Fruit fly (Drosophila melanogaster) whole organism, embryonic: ENCODE results near the gene Mst98Cb.

Experiments used
- ATbp ChIP-seq: fragments of 200-800 bp; sonication (Bioruptor generic); optimal IDR thresholded peaks from 2 replicates; lab custom pipeline; 2017; ENCODE audit warnings: missing biosample characterization, mild to moderate bottlenecking, missing genetic modification characterization, missing genetic modification reagents
- Ada2b ChIP-seq: fragments of 200-800 bp; sonication (Bioruptor generic); IDR thresholded peaks from 2 replicates; pipeline ENCODE4 v1.3.6; 2022; ENCODE audit warnings: missing biosample characterization, missing genetic modification characterization
- B-H2 ChIP-seq: fragments of 200-800 bp; sonication (Bioruptor generic); optimal IDR thresholded peaks from 2 replicates; lab custom pipeline; 2018; ENCODE audit warnings: missing biosample characterization, mild to moderate bottlenecking, missing genetic modification characterization
- Blimp-1 ChIP-seq: fragments of 200-800 bp; sonication (Bioruptor generic); optimal IDR thresholded peaks from 3 replicates; lab custom pipeline; 2018; ENCODE audit warnings: missing biosample characterization, missing genetic modification characterization, mild to moderate bottlenecking, moderate library complexity, missing genetic modification reagents
- CG13894 ChIP-seq: fragments of 200-800 bp; sonication (Bioruptor generic); optimal IDR thresholded peaks from 3 replicates; lab custom pipeline; 2018; ENCODE audit warnings: missing biosample characterization, mild to moderate bottlenecking, missing genetic modification characterization, moderate library complexity
- CG15601 ChIP-seq: fragments of 200-800 bp; sonication (Bioruptor generic); optimal IDR thresholded peaks from 3 replicates; lab custom pipeline; 2019; ENCODE audit warnings: missing biosample characterization, mild to moderate bottlenecking, missing genetic modification characterization, moderate library complexity
- CG17568 ChIP-seq: fragments of 200-800 bp; sonication (Bioruptor generic); optimal IDR thresholded peaks from 2 replicates; lab custom pipeline; 2018; ENCODE audit warnings: missing biosample characterization, mild to moderate bottlenecking, missing genetic modification characterization, moderate library complexity
- CG2116 ChIP-seq: fragments of 200-800 bp; sonication (Bioruptor generic); optimal IDR thresholded peaks from 3 replicates; lab custom pipeline; 2018; ENCODE audit warnings: missing biosample characterization, mild to moderate bottlenecking, missing genetic modification characterization
- CG34422 ChIP-seq: fragments of 200-800 bp; sonication (Bioruptor generic); IDR thresholded peaks from 3 replicates; pipeline ENCODE4 v1.3.6; 2022; ENCODE audit warnings: missing biosample characterization, missing genetic modification characterization
- CG3726 ChIP-seq: fragments of 200-800 bp; sonication (Bioruptor generic); IDR thresholded peaks from 3 replicates; pipeline ENCODE4, ENCODE4 v1.3.6; 2022; ENCODE audit warnings: missing biosample characterization, missing genetic modification characterization
- CG4282 ChIP-seq: fragments of 200-800 bp; sonication (Bioruptor generic); optimal IDR thresholded peaks from 2 replicates; lab custom pipeline; 2016; ENCODE audit warnings: missing biosample characterization, missing genetic modification characterization
- CG4360 ChIP-seq: fragments of 200-800 bp; sonication (Bioruptor generic); IDR thresholded peaks from 2 replicates; pipeline ENCODE4 v1.3.6; 2022; ENCODE audit warnings: missing biosample characterization, missing genetic modification characterization
- CG5180 ChIP-seq: fragments of 200-800 bp; sonication (Bioruptor generic); optimal IDR thresholded peaks from 3 replicates; lab custom pipeline; 2017; ENCODE audit warnings: missing biosample characterization, missing genetic modification characterization, mild to moderate bottlenecking, moderate library complexity, missing genetic modification reagents
- CG6813 ChIP-seq: fragments of 200-800 bp; sonication (Bioruptor generic); optimal IDR thresholded peaks from 2 replicates; lab custom pipeline; 2017; ENCODE audit warnings: missing biosample characterization, missing genetic modification characterization, mild to moderate bottlenecking, moderate library complexity, missing genetic modification reagents
- CG7372 ChIP-seq: fragments of 200-800 bp; sonication (Bioruptor generic); IDR thresholded peaks from 2 replicates; pipeline ENCODE4 v1.3.6; 2022; ENCODE audit warnings: missing biosample characterization, missing genetic modification characterization
- CG7839 ChIP-seq: fragments of 200-800 bp; sonication (Bioruptor generic); optimal IDR thresholded peaks from 3 replicates; lab custom pipeline; 2018; ENCODE audit warnings: missing biosample characterization, mild to moderate bottlenecking, missing genetic modification characterization, moderate library complexity
- CG7987 ChIP-seq: fragments of 200-800 bp; sonication (Bioruptor generic); optimal IDR thresholded peaks from 2 replicates; lab custom pipeline; 2018; ENCODE audit warnings: missing biosample characterization, mild to moderate bottlenecking, missing genetic modification characterization, moderate library complexity
- CG9437 ChIP-seq: fragments of 200-800 bp; sonication (Bioruptor generic); optimal IDR thresholded peaks from 2 replicates; lab custom pipeline; 2018; ENCODE audit warnings: missing biosample characterization, mild to moderate bottlenecking, missing genetic modification characterization
- CG9932 ChIP-seq: fragments of 200-800 bp; sonication (Bioruptor generic); IDR thresholded peaks from 2 replicates; pipeline ENCODE4 v1.3.6; 2022; ENCODE audit warnings: missing biosample characterization, missing genetic modification characterization
- D19A ChIP-seq: fragments of 200-800 bp; optimal IDR thresholded peaks from 3 replicates; lab custom pipeline; 2019; ENCODE audit warnings: missing biosample characterization, mild to moderate bottlenecking, missing genetic modification characterization, moderate library complexity
- Drgx ChIP-seq: fragments of 200-800 bp; sonication (Bioruptor generic); IDR thresholded peaks from 2 replicates; pipeline ENCODE4 v1.3.6; 2022; ENCODE audit warnings: missing biosample characterization, missing genetic modification characterization
- ERR ChIP-seq: fragments of 200-800 bp; sonication (Bioruptor generic); optimal IDR thresholded peaks from 2 replicates; lab custom pipeline; 2016; ENCODE audit warnings: missing biosample characterization, missing genetic modification characterization
- Ets65A ChIP-seq: fragments of 200-800 bp; sonication (Bioruptor generic); peaks from one replicate; lab custom pipeline; 2016; ENCODE audit warnings: missing biosample characterization, missing genetic modification characterization
- Gug ChIP-seq: fragments of 200-800 bp; sonication (Bioruptor generic); IDR thresholded peaks from 4 replicates; pipeline ENCODE4 v1.3.6; 2022; ENCODE audit warnings: missing biosample characterization, missing genetic modification characterization
- HLH54F ChIP-seq: fragments of 200-800 bp; sonication (Bioruptor generic); optimal IDR thresholded peaks from 3 replicates; lab custom pipeline; 2016; ENCODE audit warnings: missing biosample characterization, missing genetic modification characterization
- Lim3 ChIP-seq: fragments of 200-800 bp; sonication (Bioruptor generic); IDR thresholded peaks from 2 replicates; pipeline ENCODE4 v1.3.6; 2022; ENCODE audit warnings: missing biosample characterization, missing genetic modification characterization
- MBD-R2 ChIP-seq: fragments of 200-800 bp; sonication (Bioruptor generic); IDR thresholded peaks from 2 replicates; pipeline ENCODE4 v1.3.6; 2022; ENCODE audit warnings: missing biosample characterization, missing genetic modification characterization
- MTF-1 ChIP-seq: fragments of 200-800 bp; sonication (Bioruptor generic); optimal IDR thresholded peaks from 2 replicates; lab custom pipeline; 2018; ENCODE audit warnings: missing biosample characterization, mild to moderate bottlenecking, missing genetic modification characterization, borderline replicate concordance
- Mad ChIP-seq: fragments of 200-800 bp; sonication (Bioruptor generic); optimal IDR thresholded peaks from 2 replicates; lab custom pipeline; 2016; ENCODE audit warnings: missing biosample characterization, missing genetic modification characterization
- Six4 ChIP-seq: fragments of 200-800 bp; sonication (Bioruptor generic); optimal IDR thresholded peaks from 2 replicates; lab custom pipeline; 2016; ENCODE audit warnings: missing biosample characterization, missing genetic modification characterization
- Ssrp ChIP-seq: fragments of 200-800 bp; sonication (Bioruptor generic); optimal IDR thresholded peaks from 2 replicates; lab custom pipeline; 2018; ENCODE audit warnings: missing biosample characterization, mild to moderate bottlenecking, missing genetic modification characterization, moderate library complexity
- al ChIP-seq: fragments of 200-800 bp; sonication (Bioruptor generic); IDR thresholded peaks from 2 replicates; pipeline ENCODE4 v1.3.6; 2022; ENCODE audit warnings: missing biosample characterization, missing genetic modification characterization
- ara ChIP-seq: fragments of 200-800 bp; sonication (Bioruptor generic); IDR thresholded peaks from 2 replicates; pipeline ENCODE4 v1.3.6; 2022; ENCODE audit warnings: missing biosample characterization, missing genetic modification characterization
- btn ChIP-seq: fragments of 200-800 bp; sonication (Bioruptor generic); optimal IDR thresholded peaks from 2 replicates; lab custom pipeline; 2016; ENCODE audit warnings: missing biosample characterization, missing genetic modification characterization
- cato ChIP-seq: fragments of 200-800 bp; sonication (Bioruptor generic); optimal IDR thresholded peaks from 2 replicates; lab custom pipeline; 2016; ENCODE audit warnings: missing biosample characterization, missing genetic modification characterization, borderline replicate concordance
- caup ChIP-seq: fragments of 200-800 bp; sonication (Bioruptor generic); optimal IDR thresholded peaks from 3 replicates; lab custom pipeline; 2017; ENCODE audit warnings: missing biosample characterization, mild to moderate bottlenecking, missing genetic modification characterization, moderate library complexity; ENCODE audit not compliant: severe bottlenecking
- crol ChIP-seq: fragments of 200-800 bp; sonication (Bioruptor generic); IDR thresholded peaks from 2 replicates; pipeline ENCODE4 v1.3.6; 2022; ENCODE audit warnings: missing biosample characterization, missing genetic modification characterization
- en ChIP-seq: fragments of 200-800 bp; sonication (Bioruptor generic); optimal IDR thresholded peaks from 2 replicates; lab custom pipeline; 2016; ENCODE audit warnings: missing biosample characterization, missing genetic modification characterization
- fd96Cb ChIP-seq: fragments of 200-800 bp; sonication (Bioruptor generic); optimal IDR thresholded peaks from 2 replicates; lab custom pipeline; 2018; ENCODE audit warnings: missing biosample characterization, mild to moderate bottlenecking, missing genetic modification characterization, moderate library complexity
- gsb-n ChIP-seq: fragments of 200-800 bp; sonication (Bioruptor generic); optimal IDR thresholded peaks from 3 replicates; lab custom pipeline; 2018; ENCODE audit warnings: missing biosample characterization, mild to moderate bottlenecking, missing genetic modification characterization
- h ChIP-seq: fragments of >200 bp; optimal IDR thresholded peaks from 2 replicates; lab custom pipeline; 2017
- jigr1 ChIP-seq: fragments of 200-800 bp; sonication (Bioruptor generic); IDR thresholded peaks from 3 replicates; pipeline ENCODE4 v1.3.6; 2022; ENCODE audit warnings: missing biosample characterization, missing genetic modification characterization
- lilli ChIP-seq: fragments of 200-800 bp; sonication (Bioruptor generic); optimal IDR thresholded peaks from 3 replicates; lab custom pipeline; 2016; ENCODE audit warnings: missing biosample characterization, missing genetic modification characterization
- luna ChIP-seq: fragments of 200-800 bp; sonication (Bioruptor generic); optimal IDR thresholded peaks from 2 replicates; lab custom pipeline; 2016; ENCODE audit warnings: missing biosample characterization, missing genetic modification characterization
- phol ChIP-seq: fragments of 200-800 bp; sonication (Bioruptor generic); optimal IDR thresholded peaks from 3 replicates; lab custom pipeline; 2018; ENCODE audit warnings: missing biosample characterization, mild to moderate bottlenecking, missing genetic modification characterization, moderate library complexity
- pita ChIP-seq: fragments of 200-800 bp; sonication (Bioruptor generic); optimal IDR thresholded peaks from 2 replicates; lab custom pipeline; 2017; ENCODE audit warnings: missing biosample characterization, mild to moderate bottlenecking, missing genetic modification characterization
- repo ChIP-seq: fragments of 200-800 bp; sonication (Bioruptor generic); optimal IDR thresholded peaks from 2 replicates; lab custom pipeline; 2016; ENCODE audit warnings: missing biosample characterization, missing genetic modification characterization
- rib ChIP-seq: fragments of 200-800 bp; sonication (Bioruptor generic); IDR thresholded peaks from 2 replicates; pipeline ENCODE4 v1.3.6; 2022; ENCODE audit warnings: missing biosample characterization, missing genetic modification characterization
- ttk ChIP-seq: fragments of 200-800 bp; sonication (Bioruptor generic); IDR thresholded peaks from 2 replicates; pipeline ENCODE4 v2.1.2; 2022; ENCODE audit warnings: missing biosample characterization, missing genetic modification characterization
- vvl ChIP-seq: fragments of 200-800 bp; sonication (Bioruptor generic); IDR thresholded peaks from 2 replicates; pipeline ENCODE4 v1.3.6; 2022; ENCODE audit warnings: missing biosample characterization, missing genetic modification characterization

Mst98Cb gene

dm6 chr3R:28336046-28336771 lies 43.6 kb downstream of the Mst98Cb start, which contains the start of gene larp (continued):
- TF ChIP-seq al: peak; percentile 78
- TF ChIP-seq phol (tag; lab: Kevin White, UChicago): peak; percentile 71
- TF ChIP-seq MTF-1 (GFP tag; lab: Kevin White, UChicago): no peak
- TF ChIP-seq repo (GFP tag; lab: Kevin White, UChicago): no peak
- peak; percentile 94 for TF ChIP-seq CG9932 (GFP tag; lab: Robert Waterston, UW)
- peak; percentile 28 for TF ChIP-seq D19A (tag; lab: Kevin White, UChicago)
- TF ChIP-seq HLH54F (GFP tag; lab: Kevin White, UChicago): peak; percentile 67
- TF ChIP-seq Drgx (GFP tag; lab: Robert Waterston, UW): peak; percentile 50; the same call in 1 of the 2 replicates
- TF ChIP-seq CG4360 (GFP tag; lab: Robert Waterston, UW): no peak
- peak; percentile 98 for TF ChIP-seq CG9437 (GFP tag; lab: Kevin White, UChicago)
- TF ChIP-seq CG4282 (GFP tag; lab: Kevin White, UChicago): no peak
- peak; percentile 78 for TF ChIP-seq CG34422 (GFP tag; lab: Robert Waterston, UW)
- TF ChIP-seq en (GFP tag; lab: Kevin White, UChicago): no peak
- no peak for TF ChIP-seq CG7987 (GFP tag; lab: Kevin White, UChicago)
- peak; percentile 86; the same call in 3 of the 4 replicates for TF ChIP-seq Gug (GFP tag; lab: Robert Waterston, UW)
- TF ChIP-seq ara (GFP tag; lab: Robert Waterston, UW): peak; percentile 57; the same call in 1 of the 2 replicates
- peak; percentile 30 for TF ChIP-seq Blimp-1 (GFP tag; lab: Kevin White, UChicago)
- peak; percentile 53; the same call in 2 of the 3 replicates for TF ChIP-seq jigr1
- TF ChIP-seq Ada2b: peak; percentile 56
- TF ChIP-seq rib (GFP tag; lab: Robert Waterston, UW): no peak
- peak; percentile 52 for TF ChIP-seq Ssrp (tag; lab: Kevin White, UChicago)
- peak; percentile 82 for TF ChIP-seq Mad
- peak; percentile 30 for TF ChIP-seq fd96Cb (tag; lab: Kevin White, UChicago)
- peak; percentile 78 for TF ChIP-seq ttk
- TF ChIP-seq cato (GFP tag; lab: Kevin White, UChicago): peak; percentile 48
- TF ChIP-seq caup (GFP tag; lab: Kevin White, UChicago): peak; percentile 32
- TF ChIP-seq CG3726 (GFP tag; lab: Robert Waterston, UW): peak; percentile 49; the same call in 1 of the 3 replicates
- TF ChIP-seq MBD-R2 (GFP tag; lab: Robert Waterston, UW): peak; percentile 60
- TF ChIP-seq h (lab: Kevin White, UChicago): no peak
- TF ChIP-seq CG13894 (tag; lab: Kevin White, UChicago): peak; percentile 74
- TF ChIP-seq CG5180: no peak
- peak; percentile 28 for TF ChIP-seq gsb-n (tag; lab: Kevin White, UChicago)
- TF ChIP-seq CG15601 (tag; lab: Kevin White, UChicago): peak; percentile 53
- peak; percentile 87 for TF ChIP-seq vvl (GFP tag; lab: Robert Waterston, UW)
- TF ChIP-seq lilli (GFP tag; lab: Kevin White, UChicago): peak; percentile 83
- TF ChIP-seq CG7372 (GFP tag; lab: Robert Waterston, UW): peak; percentile 68
- 0 out of 2 replicates have a peak, but pooled peaks have one; percentile 15 for TF ChIP-seq crol (GFP tag; lab: Robert Waterston, UW)
- peak; percentile 13 for TF ChIP-seq CG6813 (GFP tag; lab: Kevin White, UChicago)
- TF ChIP-seq CG7839 (tag; lab: Kevin White, UChicago): peak; percentile 57
- no peak for TF ChIP-seq pita
- peak; percentile 77 for TF ChIP-seq B-H2 (GFP tag; lab: Kevin White, UChicago)
- TF ChIP-seq Lim3 (GFP tag; lab: Robert Waterston, UW): no peak
- TF ChIP-seq ERR: peak; percentile 7
- TF ChIP-seq luna (GFP tag; lab: Kevin White, UChicago): peak; percentile 58
- no peak for TF ChIP-seq CG17568 (GFP tag; lab: Kevin White, UChicago)
- TF ChIP-seq btn (GFP tag; lab: Kevin White, UChicago): peak; percentile 19
- peak; percentile 96 for TF ChIP-seq CG2116 (GFP tag; lab: Kevin White, UChicago)
- TF ChIP-seq Six4 (GFP tag; lab: Kevin White, UChicago): peak; percentile 25
- TF ChIP-seq Ets65A (GFP tag; lab: Kevin White, UChicago): peak; percentile 95
- TF ChIP-seq ATbp (GFP tag; lab: Kevin White, UChicago): no peak
